Fruit fly (Drosophila melanogaster) whole organism, prepupa: ENCODE measurements around the gene CG32820.
"Not testable (repeated sequence)": the region's sequence is repeated elsewhere in the genome, so short reads cannot be mapped to it uniquely, and the experiment has no call there.

ENCODE experiments used
- CG10669 ChIP-seq: fragments of 200-800 bp; sonication (Bioruptor generic); optimal IDR thresholded peaks from 3 replicates; lab custom pipeline; 2018; ENCODE audit warnings: missing biosample characterization, mild to moderate bottlenecking, missing genetic modification characterization, moderate library complexity
- CG11294 ChIP-seq: fragments of 200-800 bp; sonication (Bioruptor generic); IDR thresholded peaks from 2 replicates; pipeline ENCODE4 v1.3.6; 2022; ENCODE audit warnings: missing biosample characterization, missing genetic modification characterization
- CG11762 ChIP-seq: fragments of 200-800 bp; sonication (Bioruptor generic); optimal IDR thresholded peaks from 3 replicates; lab custom pipeline; 2016; ENCODE audit warnings: missing biosample characterization, missing genetic modification characterization; ENCODE audit not compliant: insufficient read depth
- CG11902 ChIP-seq: fragments of 200-800 bp; sonication (Bioruptor generic); optimal IDR thresholded peaks from 3 replicates; lab custom pipeline; 2016; ENCODE audit warnings: missing biosample characterization, missing genetic modification characterization
- CG1621 ChIP-seq: fragments of 200-800 bp; sonication (Bioruptor generic); optimal IDR thresholded peaks from 3 replicates; lab custom pipeline; 2018; ENCODE audit warnings: missing biosample characterization, mild to moderate bottlenecking, missing genetic modification characterization
- CG16779 ChIP-seq: fragments of 200-800 bp; sonication (Bioruptor generic); optimal IDR thresholded peaks from 3 replicates; lab custom pipeline; 2017; ENCODE audit warnings: missing biosample characterization, mild to moderate bottlenecking, missing genetic modification characterization
- CG3032 ChIP-seq: fragments of 200-800 bp; optimal IDR thresholded peaks from 2 replicates; lab custom pipeline; 2019; ENCODE audit warnings: missing biosample characterization, mild to moderate bottlenecking, missing genetic modification characterization, moderate library complexity
- CG31627 ChIP-seq: fragments of 200-800 bp; sonication (Bioruptor generic); optimal IDR thresholded peaks from 3 replicates; lab custom pipeline; 2016; ENCODE audit warnings: missing biosample characterization, missing genetic modification characterization
- CG32006 ChIP-seq: fragments of 200-800 bp; sonication (Bioruptor generic); optimal IDR thresholded peaks from 3 replicates; lab custom pipeline; 2017; ENCODE audit warnings: missing biosample characterization, mild to moderate bottlenecking, missing genetic modification characterization
- CG34406 ChIP-seq: fragments of 200-800 bp; sonication (Bioruptor generic); optimal IDR thresholded peaks from 3 replicates; lab custom pipeline; 2016; ENCODE audit warnings: missing biosample characterization, missing genetic modification characterization
- CG4318 ChIP-seq: fragments of 200-800 bp; sonication (Bioruptor generic); optimal IDR thresholded peaks from 3 replicates; lab custom pipeline; 2017; ENCODE audit warnings: missing biosample characterization, mild to moderate bottlenecking, missing genetic modification characterization
- CG6163 ChIP-seq: fragments of 200-800 bp; sonication (Bioruptor generic); IDR thresholded peaks from 3 replicates; pipeline ENCODE4 v1.3.6; 2022; ENCODE audit warnings: missing biosample characterization, missing genetic modification characterization
- CG6276 ChIP-seq: fragments of 200-800 bp; sonication (Bioruptor generic); optimal IDR thresholded peaks from 2 replicates; lab custom pipeline; 2017; ENCODE audit warnings: missing biosample characterization, mild to moderate bottlenecking, missing genetic modification characterization
- CG6808 ChIP-seq: fragments of 200-800 bp; sonication (Bioruptor generic); optimal IDR thresholded peaks from 3 replicates; lab custom pipeline; 2017; ENCODE audit warnings: missing biosample characterization, missing genetic modification characterization, mild to moderate bottlenecking, moderate library complexity, missing genetic modification reagents
- CG6854 ChIP-seq: fragments of 200-800 bp; sonication (Bioruptor generic); optimal IDR thresholded peaks from 2 replicates; lab custom pipeline; 2017; ENCODE audit warnings: missing biosample characterization, mild to moderate bottlenecking, missing genetic modification characterization
- CG7368 ChIP-seq: fragments of 200-800 bp; sonication (Bioruptor generic); optimal IDR thresholded peaks from 3 replicates; lab custom pipeline; 2016; ENCODE audit warnings: missing biosample characterization, missing genetic modification characterization
- CG9139 ChIP-seq: fragments of 200-800 bp; sonication (Bioruptor generic); optimal IDR thresholded peaks from 3 replicates; lab custom pipeline; 2017; ENCODE audit warnings: missing biosample characterization, mild to moderate bottlenecking, missing genetic modification characterization
- Eip93F ChIP-seq: fragments of 200-800 bp; sonication (Bioruptor generic); optimal IDR thresholded peaks from 2 replicates; lab custom pipeline; 2016; ENCODE audit warnings: missing biosample characterization, mild to moderate bottlenecking, missing genetic modification characterization
- Ets96B ChIP-seq: fragments of 200-800 bp; optimal IDR thresholded peaks from 2 replicates; lab custom pipeline; 2019; ENCODE audit warnings: missing biosample characterization, mild to moderate bottlenecking, missing genetic modification characterization, moderate library complexity
- Gug ChIP-seq: fragments of 200-800 bp; sonication (Bioruptor generic); IDR thresholded peaks from 2 replicates; pipeline ENCODE4 v1.3.6; 2022; ENCODE audit warnings: missing biosample characterization, missing genetic modification characterization
- Hr39 ChIP-seq: fragments of 200-800 bp; sonication (Bioruptor generic); optimal IDR thresholded peaks from 2 replicates; lab custom pipeline; 2016; ENCODE audit warnings: missing biosample characterization, missing genetic modification characterization
- Lpt ChIP-seq: fragments of 200-800 bp; sonication (Bioruptor generic); optimal IDR thresholded peaks from 3 replicates; lab custom pipeline; 2016; ENCODE audit warnings: missing biosample characterization, missing genetic modification characterization
- Met ChIP-seq: fragments of 200-800 bp; sonication (Bioruptor generic); optimal IDR thresholded peaks from 3 replicates; lab custom pipeline; 2016; ENCODE audit warnings: missing biosample characterization, missing genetic modification characterization
- OdsH ChIP-seq: fragments of 200-800 bp; sonication (Bioruptor generic); optimal IDR thresholded peaks from 3 replicates; lab custom pipeline; 2016; ENCODE audit warnings: missing biosample characterization, missing genetic modification characterization
- Smox ChIP-seq: fragments of 200-800 bp; sonication (Bioruptor generic); optimal IDR thresholded peaks from 3 replicates; lab custom pipeline; 2016; ENCODE audit warnings: missing biosample characterization, missing genetic modification characterization
- Sox14 ChIP-seq: fragments of 200-800 bp; sonication (Bioruptor generic); optimal IDR thresholded peaks from 3 replicates; lab custom pipeline; 2016; ENCODE audit warnings: missing biosample characterization, missing genetic modification characterization
- Sox15 ChIP-seq: fragments of 200-800 bp; sonication (Bioruptor generic); optimal IDR thresholded peaks from 3 replicates; lab custom pipeline; 2016; ENCODE audit warnings: missing biosample characterization, missing genetic modification characterization
- achi ChIP-seq: fragments of 200-800 bp; sonication (Bioruptor generic); optimal IDR thresholded peaks from 3 replicates; lab custom pipeline; 2016; ENCODE audit warnings: missing biosample characterization, missing genetic modification characterization
- acj6 ChIP-seq: fragments of 200-800 bp; sonication (Bioruptor generic); optimal IDR thresholded peaks from 3 replicates; lab custom pipeline; 2016; ENCODE audit warnings: missing biosample characterization, missing genetic modification characterization
- dsx ChIP-seq: fragments of 200-800 bp; optimal IDR thresholded peaks from 3 replicates; lab custom pipeline; 2019; ENCODE audit warnings: missing biosample characterization, mild to moderate bottlenecking, missing genetic modification characterization, moderate library complexity; ENCODE audit not compliant: poor library complexity, severe bottlenecking
- esn ChIP-seq: fragments of 200-800 bp; sonication (Bioruptor generic); optimal IDR thresholded peaks from 2 replicates; lab custom pipeline; 2016; ENCODE audit warnings: missing biosample characterization, mild to moderate bottlenecking, missing genetic modification characterization, moderate library complexity
- fd85E ChIP-seq: fragments of 200-800 bp; sonication (Bioruptor generic); optimal IDR thresholded peaks from 3 replicates; lab custom pipeline; 2016; ENCODE audit warnings: missing biosample characterization, missing genetic modification characterization
- spab ChIP-seq: fragments of 200-800 bp; sonication (Bioruptor generic); optimal IDR thresholded peaks from 2 replicates; lab custom pipeline; 2017; ENCODE audit warnings: missing biosample characterization, mild to moderate bottlenecking, missing genetic modification characterization, missing genetic modification reagents
- svp ChIP-seq: fragments of 200-800 bp; sonication (Bioruptor generic); peaks from one replicate; lab custom pipeline; 2016; ENCODE audit warnings: missing biosample characterization, missing genetic modification characterization
- topi ChIP-seq: fragments of 200-800 bp; sonication (Bioruptor generic); optimal IDR thresholded peaks from 3 replicates; lab custom pipeline; 2016; ENCODE audit warnings: missing biosample characterization, missing genetic modification characterization
- vri ChIP-seq: fragments of 200-800 bp; sonication (Bioruptor generic); optimal IDR thresholded peaks from 3 replicates; lab custom pipeline; 2016; ENCODE audit warnings: missing biosample characterization, mild to moderate bottlenecking, missing genetic modification characterization

Gene CG32820

dm6 chrX:21629482-21630159, 14.6 kb upstream of the CG32820 start, which contains the start of gene DIP1 (continued):
- peak; percentile 46 for TF ChIP-seq CG34406 (GFP tag; lab: Kevin White, UChicago)
- TF ChIP-seq svp (GFP tag; lab: Kevin White, UChicago): peak; percentile 88
- no peak for TF ChIP-seq CG11294
- TF ChIP-seq dsx (GFP tag; lab: Kevin White, UChicago): peak; percentile 44
- no peak for TF ChIP-seq CG11902 (GFP tag; lab: Kevin White, UChicago)
- peak; percentile 42 for TF ChIP-seq Lpt (GFP tag; lab: Kevin White, UChicago)
- TF ChIP-seq achi (GFP tag; lab: Kevin White, UChicago): peak; percentile 61
- TF ChIP-seq CG6276 (GFP tag; lab: Kevin White, UChicago): peak; percentile 14
- no peak for TF ChIP-seq Eip93F (GFP tag; lab: Kevin White, UChicago)
- TF ChIP-seq CG6854 (GFP tag; lab: Kevin White, UChicago): peak; percentile 59
- peak; percentile 5 for TF ChIP-seq CG9139 (GFP tag; lab: Kevin White, UChicago)
- peak; percentile 8 for TF ChIP-seq fd85E (GFP tag; lab: Kevin White, UChicago)
- TF ChIP-seq CG3032 (tag; lab: Kevin White, UChicago): peak; percentile 7
- TF ChIP-seq CG7368 (GFP tag; lab: Kevin White, UChicago): peak; percentile 58
- peak; percentile 62 for TF ChIP-seq Hr39
- TF ChIP-seq CG1621 (tag; lab: Kevin White, UChicago): peak; percentile 25
- TF ChIP-seq CG6163 (GFP tag; lab: Robert Waterston, UW): peak; percentile 75
- TF ChIP-seq topi (GFP tag; lab: Kevin White, UChicago): peak; percentile 77
- peak; percentile 49 for TF ChIP-seq CG16779 (tag; lab: Kevin White, UChicago)
- TF ChIP-seq CG10669: peak; percentile 61
- TF ChIP-seq CG4318 (GFP tag; lab: Kevin White, UChicago): no peak
- peak; percentile 61 for TF ChIP-seq Gug (GFP tag; lab: Robert Waterston, UW)
- TF ChIP-seq CG32006: peak; percentile 59
- TF ChIP-seq CG11762 (GFP tag; lab: Kevin White, UChicago): peak; percentile 39
- TF ChIP-seq acj6 (GFP tag; lab: Kevin White, UChicago): peak; percentile 66
- no peak for TF ChIP-seq Sox15 (GFP tag; lab: Kevin White, UChicago)
- TF ChIP-seq Met (GFP tag; lab: Kevin White, UChicago): peak; percentile 72
- peak; percentile 56 for TF ChIP-seq CG31627 (GFP tag; lab: Kevin White, UChicago)
- TF ChIP-seq CG6808 (GFP tag; lab: Kevin White, UChicago): peak; percentile 30
- TF ChIP-seq spab (GFP tag; lab: Kevin White, UChicago): peak; percentile 40
- TF ChIP-seq vri (GFP tag; lab: Kevin White, UChicago): peak; percentile 78
- TF ChIP-seq OdsH (GFP tag; lab: Kevin White, UChicago): peak; percentile 60
- TF ChIP-seq Smox (GFP tag; lab: Kevin White, UChicago): peak; percentile 73

DNA sequence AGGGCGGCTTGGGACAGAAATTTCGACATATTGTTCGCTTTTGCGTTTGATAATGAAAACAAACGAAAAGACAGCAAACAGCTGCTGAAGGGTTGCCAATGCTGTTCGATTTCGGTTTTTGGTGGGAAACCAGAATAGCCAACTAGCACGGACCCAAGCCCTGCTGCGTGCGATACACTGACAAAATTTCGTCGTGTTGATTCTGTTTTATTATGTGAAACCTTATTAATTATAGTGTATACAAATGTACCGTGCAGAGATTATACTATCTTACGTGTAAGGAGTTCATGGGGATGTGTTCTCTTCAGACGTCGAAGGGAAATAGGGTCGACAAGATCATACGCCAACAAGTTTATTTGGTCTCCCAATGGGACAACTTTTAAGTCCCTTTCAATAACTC, 8.6 kb upstream of the CG32820 start, which contains the start of gene CG32500:
Gene CG32500 (minus strand): TSS at position 110 of the 400 bp plus-strand sequence.
- TF ChIP-seq CG6163 (GFP tag; lab: Robert Waterston, UW): peak; percentile 48; the same call in 1 of the 3 replicates

DNA sequence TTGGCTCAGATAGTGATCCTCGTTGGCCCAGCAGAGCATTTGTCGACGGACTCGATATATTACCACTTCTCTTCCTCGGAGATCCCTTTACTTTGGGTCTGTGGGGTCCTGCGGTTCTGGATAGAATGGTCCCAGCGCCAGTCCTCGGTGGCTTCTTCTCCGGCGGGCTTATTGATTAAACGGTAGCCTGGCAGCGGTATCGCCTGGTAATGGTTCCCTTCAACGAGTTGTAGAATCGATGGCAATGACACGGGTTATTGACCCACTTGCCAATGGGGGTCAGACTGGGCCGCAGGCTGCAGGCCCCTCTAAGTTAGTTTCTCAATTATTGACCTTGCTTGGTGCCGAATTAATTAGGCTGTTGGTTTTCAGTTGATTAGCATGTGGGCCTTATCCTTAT, 6.0 kb upstream of the CG32820 start, which contains the start of gene CG32819:
Gene CG32819 (minus strand): TSS at position 101 of the 400 bp plus-strand sequence.
- not testable (repeated sequence) for TF ChIP-seq Ets96B; Lpt (GFP tag; lab: Kevin White, UChicago); Hr39
- TF ChIP-seq, all 60 proteins: peak for 0; not testable (repeated sequence) for 60

- not testable (repeated sequence) for TF ChIP-seq esn; CG6276 (GFP tag; lab: Kevin White, UChicago); Sox14
Measured at dm6 chrX:21617517-21617916, 2.5 kb upstream of the CG32820 start, which contains the start of gene CG32857. Gene CG32857 (minus strand): TSS chrX:21617617.
